Worm (Caenorhabditis elegans) whole organism, L2 larva: ENCODE data around the gene parn-2.

Source experiments
- R02D3.7 ChIP-seq: fragments of 150-350 bp; optimal IDR thresholded peaks from 2 replicates; lab custom pipeline; 2014; ENCODE audit warnings: missing biosample characterization, missing genetic modification characterization
- ZK546.5 ChIP-seq: sonication (generic microtip); optimal IDR thresholded peaks from 2 replicates; lab custom pipeline; 2017; ENCODE audit warnings: missing biosample characterization, missing genetic modification characterization
- alr-1 ChIP-seq: fragments of 150-350 bp; optimal IDR thresholded peaks from 2 replicates; lab custom pipeline; 2014; ENCODE audit warnings: missing biosample characterization, missing genetic modification characterization
- dmd-4 ChIP-seq: sonication (generic microtip); optimal IDR thresholded peaks from 2 replicates; lab custom pipeline; 2017; ENCODE audit warnings: missing biosample characterization, missing genetic modification characterization
- egl-27 ChIP-seq: sonication (generic microtip); optimal IDR thresholded peaks from 3 replicates; lab custom pipeline; 2017; ENCODE audit warnings: missing biosample characterization, missing genetic modification reagents, missing genetic modification characterization
- elt-1 ChIP-seq: fragments of 150-350 bp; optimal IDR thresholded peaks from 2 replicates; lab custom pipeline; 2014; ENCODE audit warnings: missing biosample characterization, missing genetic modification characterization
- fos-1 ChIP-seq: fragments of 150-350 bp; optimal IDR thresholded peaks from 2 replicates; lab custom pipeline; 2014; ENCODE audit warnings: missing biosample characterization, missing genetic modification characterization
- nhr-237 ChIP-seq: fragments of 150-350 bp; optimal IDR thresholded peaks from 2 replicates; lab custom pipeline; 2014; ENCODE audit warnings: missing biosample characterization, missing genetic modification characterization
- nhr-6 ChIP-seq: fragments of 150-350 bp; optimal IDR thresholded peaks from 2 replicates; lab custom pipeline; 2014; ENCODE audit warnings: missing biosample characterization, missing genetic modification characterization
- snpc-4 ChIP-seq: fragments of 150-350 bp; optimal IDR thresholded peaks from 2 replicates; lab custom pipeline; 2014; ENCODE audit warnings: missing biosample characterization, missing genetic modification characterization
- unc-39 ChIP-seq: fragments of 150-350 bp; optimal IDR thresholded peaks from 2 replicates; lab custom pipeline; 2014; ENCODE audit warnings: missing biosample characterization, missing genetic modification characterization
- zag-1 ChIP-seq: fragments of 150-350 bp; optimal IDR thresholded peaks from 2 replicates; lab custom pipeline; 2014; ENCODE audit warnings: missing biosample characterization, missing genetic modification characterization

DNA sequence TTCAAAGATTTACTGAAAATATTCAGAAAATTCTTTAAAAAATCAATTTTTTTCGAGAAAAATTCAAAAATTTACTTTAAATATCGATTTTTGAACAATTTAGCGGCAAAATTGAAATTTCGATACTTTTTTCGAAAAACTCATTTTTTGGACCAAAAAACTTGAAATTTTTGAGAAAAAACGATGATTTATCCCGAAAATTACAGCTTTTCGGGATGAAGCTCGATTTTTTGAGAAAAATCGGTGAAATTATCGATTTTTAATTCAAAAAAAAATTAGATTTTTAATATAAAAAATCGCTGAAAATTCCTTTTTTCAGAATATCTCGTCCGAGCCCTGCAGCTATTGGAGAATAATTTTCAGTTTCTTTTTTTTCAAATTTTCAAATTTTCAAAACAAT, 47.7 kb downstream of the parn-2 start:
- no peak for TF ChIP-seq R02D3.7 (tag; lab: Kevin White, UChicago)
- TF ChIP-seq unc-39 (tag; lab: Kevin White, UChicago): no peak
- no peak for TF ChIP-seq alr-1 (tag; lab: Kevin White, UChicago)
- no peak for TF ChIP-seq nhr-6 (tag; lab: Kevin White, UChicago)
- TF ChIP-seq snpc-4 (tag; lab: Kevin White, UChicago): no peak
- no peak for TF ChIP-seq dmd-4 (tag; lab: Kevin White, UChicago)
- TF ChIP-seq nhr-237 (tag; lab: Kevin White, UChicago): no peak
- TF ChIP-seq egl-27 (tag; lab: Kevin White, UChicago): no peak
- no peak for TF ChIP-seq ZK546.5 (tag; lab: Kevin White, UChicago)
- TF ChIP-seq elt-1 (tag; lab: Kevin White, UChicago): no peak
- TF ChIP-seq zag-1 (tag; lab: Kevin White, UChicago): no peak
- TF ChIP-seq fos-1 (tag; lab: Kevin White, UChicago): no peak
